Worm (Caenorhabditis elegans): ENCODE results near the gene T06C12.9.

DNA sequence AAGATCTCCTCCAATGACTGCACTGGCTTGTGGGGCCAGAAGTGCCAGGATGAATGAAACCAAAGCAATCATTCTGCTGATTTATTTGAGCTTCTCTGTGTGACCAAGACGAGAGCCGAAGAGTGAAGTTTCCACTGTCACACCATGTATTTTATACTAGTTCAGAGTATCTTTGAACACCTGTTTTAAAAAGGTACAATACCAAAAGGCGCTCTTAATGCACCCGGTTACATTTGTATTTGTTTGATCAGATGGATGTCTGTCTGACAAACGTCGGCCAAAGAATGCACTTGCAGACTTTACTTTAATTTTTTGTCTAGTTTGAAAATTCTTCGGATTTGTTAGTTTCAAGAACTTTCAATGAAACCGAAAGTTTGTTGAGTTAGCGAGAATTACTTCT lies 34.4 kb upstream of the T06C12.9 start, which contains the start of gene F35E8.10:
- TF ChIP-seq ztf-11 (tag; optimal IDR thresholded peaks at IDR 0.05) (no peak), lsy-2 (tag; optimal IDR thresholded peaks at IDR 0.05) (no peak), nhr-237 (tag; optimal IDR thresholded peaks at IDR 0.05) (no peak), elt-3 (tag; optimal IDR thresholded peaks at IDR 0.05) (no peak), nhr-12 (tag; optimal IDR thresholded peaks at IDR 0.05) (no peak)

Measured in whole organism, mixed stage, embryonic.